Fruit fly (Drosophila melanogaster): ENCODE results near the gene Pmvk.

Gene Pmvk

dm6 chr2L:19549412-19549811 is 30.7 kb downstream of the Pmvk start (continued):
- TF ChIP-seq chn (GFP tag; optimal IDR thresholded peaks at IDR 0.05) (no peak), mld (GFP tag; IDR thresholded peaks at IDR 0.05; ENCODE audit: partially characterized antibody) (no peak), CG3281 (GFP tag; optimal IDR thresholded peaks at IDR 0.05) (no peak), Dip2 (GFP tag; IDR thresholded peaks at IDR 0.05) (no peak), dati (GFP tag; IDR thresholded peaks at IDR 0.05) (no peak), Doc3 (GFP tag; IDR thresholded peaks at IDR 0.05; ENCODE audit: partially characterized antibody) (no peak), prd (optimal IDR thresholded peaks at IDR 0.05) (no peak), prd (GFP tag; IDR thresholded peaks at IDR 0.05) (no peak), Scr (GFP tag; IDR thresholded peaks at IDR 0.05; ENCODE audit: partially characterized antibody) (no peak; the same call in 1 of the 2 replicates), ranshi (GFP tag; IDR thresholded peaks at IDR 0.05) (no peak), CG18599 (GFP tag; optimal IDR thresholded peaks at IDR 0.05) (no peak), rib (GFP tag; IDR thresholded peaks at IDR 0.05) (0 out of 2 replicates have a peak, but pooled peaks have one; percentile 18), CG6654 (GFP tag; optimal IDR thresholded peaks at IDR 0.05) (no peak), cg (GFP tag; optimal IDR thresholded peaks at IDR 0.05) (peak; percentile 82), ATbp (GFP tag; optimal IDR thresholded peaks at IDR 0.05) (no peak), CG14441 (GFP tag; IDR thresholded peaks at IDR 0.05) (0 out of 2 replicates have a peak, but pooled peaks have one; percentile 6), Pdp1 (GFP tag; optimal IDR thresholded peaks at IDR 0.05) (peak in 1 of 2 experiments; percentile 13), en (GFP tag; optimal IDR thresholded peaks at IDR 0.05) (no peak), pum (GFP tag; optimal IDR thresholded peaks at IDR 0.05) (no peak), HLH3B (GFP tag; IDR thresholded peaks at IDR 0.05) (no peak), CG15601 (tag; optimal IDR thresholded peaks at IDR 0.05) (no peak), nmo (GFP tag; optimal IDR thresholded peaks at IDR 0.05) (no peak), sqz (GFP tag; optimal IDR thresholded peaks at IDR 0.05) (peak; percentile 93), ftz-f1 (GFP tag; optimal IDR thresholded peaks at IDR 0.05) (no peak), CG12219 (GFP tag; optimal IDR thresholded peaks at IDR 0.05) (no peak), CG14860 (GFP tag; IDR thresholded peaks at IDR 0.05; ENCODE audit: partially characterized antibody) (no peak), CG8478 (optimal IDR thresholded peaks at IDR 0.05) (no peak), CG13894 (tag; optimal IDR thresholded peaks at IDR 0.05) (peak; percentile 81), zf30C (GFP tag; optimal IDR thresholded peaks at IDR 0.05) (no peak), Adf1 (GFP tag; IDR thresholded peaks at IDR 0.05) (peak; percentile 44; the same call in 1 of the 2 replicates), aop (GFP tag; IDR thresholded peaks at IDR 0.05) (no peak), Opbp (GFP tag; IDR thresholded peaks at IDR 0.05; ENCODE audit: partially characterized antibody) (no peak), otp (GFP tag; IDR thresholded peaks at IDR 0.05) (peak; percentile 55; the same call in 1 of the 3 replicates), CG30403 (GFP tag; optimal IDR thresholded peaks at IDR 0.05) (no peak), tap (tag; optimal IDR thresholded peaks at IDR 0.05) (no peak), slp2 (GFP tag; optimal IDR thresholded peaks at IDR 0.05) (no peak), CG3726 (GFP tag; IDR thresholded peaks at IDR 0.05) (no peak), nau (GFP tag; optimal IDR thresholded peaks at IDR 0.05) (no peak), Hsf (GFP tag; optimal IDR thresholded peaks at IDR 0.05) (no peak), Kr (GFP tag; optimal IDR thresholded peaks at IDR 0.05) (no peak), NC2α (GFP tag; optimal IDR thresholded peaks at IDR 0.05) (no peak), CG8290 (GFP tag; optimal IDR thresholded peaks at IDR 0.05) (no peak), CG8290 (tag; optimal IDR thresholded peaks at IDR 0.05) (no peak), CG42726 (GFP tag; IDR thresholded peaks at IDR 0.05; ENCODE audit: partially characterized antibody) (0 out of 2 replicates have a peak, but pooled peaks have one; percentile 37), slbo (GFP tag; IDR thresholded peaks at IDR 0.05) (no peak), bcd (GFP tag; optimal IDR thresholded peaks at IDR 0.05) (no peak), NfI (GFP tag; optimal IDR thresholded peaks at IDR 0.05) (no peak), wek (GFP tag; optimal IDR thresholded peaks at IDR 0.05) (no peak), Tbp (GFP tag; optimal IDR thresholded peaks at IDR 0.05) (no peak), Trl (optimal IDR thresholded peaks at IDR 0.05) (no peak), Trl (GFP tag; optimal IDR thresholded peaks at IDR 0.05) (no peak), al (GFP tag; IDR thresholded peaks at IDR 0.05) (no peak)

Measured in whole organism, embryonic.